Worm (Caenorhabditis elegans) whole organism, early embryonic: ENCODE results near the gene C18D11.1.

Experiments used
- B0310.2 ChIP-seq: sonication (generic microtip); optimal IDR thresholded peaks from 2 replicates; lab custom pipeline; 2016; ENCODE audit warnings: mild to moderate bottlenecking, missing genetic modification characterization, missing compliant biosample characterization
- F13C5.2 ChIP-seq: sonication (generic microtip); optimal IDR thresholded peaks from 2 replicates; lab custom pipeline; 2017; ENCODE audit warnings: mild to moderate bottlenecking, missing genetic modification characterization, inconsistent platforms, missing compliant biosample characterization
- aly-1 ChIP-seq: sonication (generic microtip); optimal IDR thresholded peaks from 2 replicates; lab custom pipeline; 2016; ENCODE audit warnings: missing genetic modification characterization, missing compliant biosample characterization
- ama-1 ChIP-seq: fragments of 150-350 bp; optimal IDR thresholded peaks from 2 replicates; lab custom pipeline; 2014
- ceh-36 ChIP-seq: sonication (generic microtip); optimal IDR thresholded peaks from 2 replicates; lab custom pipeline; 2016; ENCODE audit warnings: missing genetic modification characterization, inconsistent platforms, missing compliant biosample characterization
- flt-1 ChIP-seq: fragments of 200-800 bp; sonication (Bioruptor generic); IDR thresholded peaks from 2 replicates; pipeline ENCODE4 v1.3.6; 2022; ENCODE audit warnings: missing genetic modification characterization, missing compliant biosample characterization
- hmbx-1 ChIP-seq: sonication (generic microtip); optimal IDR thresholded peaks from 2 replicates; lab custom pipeline; 2016; ENCODE audit warnings: mild to moderate bottlenecking, missing genetic modification characterization, missing compliant biosample characterization
- hmg-4 ChIP-seq: fragments of 200-800 bp; sonication (Bioruptor generic); optimal IDR thresholded peaks from 2 replicates; lab custom pipeline; 2018; ENCODE audit warnings: mild to moderate bottlenecking, missing genetic modification characterization, missing compliant biosample characterization
- hnd-1 ChIP-seq: sonication (generic microtip); optimal IDR thresholded peaks from 2 replicates; lab custom pipeline; 2016; ENCODE audit warnings: missing genetic modification characterization, missing compliant biosample characterization
- pes-1 ChIP-seq: fragments of 200-800 bp; sonication (Bioruptor generic); IDR thresholded peaks from 2 replicates; pipeline ENCODE4 v1.3.6; 2022; ENCODE audit warnings: missing genetic modification reagents, missing genetic modification characterization, missing compliant biosample characterization
- sea-1 ChIP-seq: fragments of 200-800 bp; sonication (Bioruptor generic); conservative IDR thresholded peaks from 2 replicates; pipeline ENCODE4 v1.3.6; 2022; ENCODE audit warnings: missing genetic modification characterization, missing compliant biosample characterization
- tbx-11 ChIP-seq: fragments of 200-800 bp; sonication (Bioruptor generic); IDR thresholded peaks from 2 replicates; pipeline ENCODE4 v1.3.6; 2022; ENCODE audit warnings: missing genetic modification characterization, missing compliant biosample characterization
- tra-4 ChIP-seq: sonication (generic microtip); optimal IDR thresholded peaks from 2 replicates; lab custom pipeline; 2017; ENCODE audit warnings: missing genetic modification characterization, missing compliant biosample characterization

ce11 chrIII:11811839-11812238, 4.5 kb upstream of the C18D11.1 start:
- TF ChIP-seq ama-1 (lab: Kevin White, UChicago) = no peak
- TF ChIP-seq B0310.2 (tag; lab: Kevin White, UChicago) = no peak
- no peak for TF ChIP-seq ceh-36 (tag; lab: Kevin White, UChicago)
- TF ChIP-seq hnd-1 (tag; lab: Kevin White, UChicago) = no peak
- no peak for TF ChIP-seq pes-1 (GFP tag; lab: Robert Waterston, UW)
- TF ChIP-seq sea-1 (GFP tag; lab: Robert Waterston, UW) = no peak
- no peak for TF ChIP-seq flt-1 (GFP tag; lab: Robert Waterston, UW)
- no peak for TF ChIP-seq tbx-11 (GFP tag; lab: Robert Waterston, UW)
- TF ChIP-seq hmg-4 = no peak
- TF ChIP-seq F13C5.2 (tag; lab: Kevin White, UChicago) = no peak
- no peak for TF ChIP-seq aly-1 (tag; lab: Kevin White, UChicago)
- TF ChIP-seq tra-4 (tag; lab: Kevin White, UChicago) = no peak
- no peak for TF ChIP-seq hmbx-1 (tag; lab: Kevin White, UChicago)
